Worm (Caenorhabditis elegans) whole organism, L3 larva: ENCODE results near the gene pqn-53.

Experiments
- R02D3.7 ChIP-seq: fragments of 150-350 bp; optimal IDR thresholded peaks from 2 replicates; lab custom pipeline; 2014; ENCODE audit warnings: missing biosample characterization, missing genetic modification characterization
- ZK546.5 ChIP-seq: sonication (generic microtip); optimal IDR thresholded peaks from 2 replicates; lab custom pipeline; 2017; ENCODE audit warnings: missing biosample characterization, missing genetic modification characterization
- aly-2 ChIP-seq: fragments of 150-350 bp; optimal IDR thresholded peaks from 2 replicates; lab custom pipeline; 2014; ENCODE audit warnings: missing biosample characterization, missing genetic modification characterization
- ama-1 ChIP-seq: fragments of 150-350 bp; optimal IDR thresholded peaks from 2 replicates; lab custom pipeline; 2018
- ceh-28 ChIP-seq: fragments of 150-350 bp; optimal IDR thresholded peaks from 2 replicates; lab custom pipeline; 2014; ENCODE audit warnings: missing biosample characterization, missing genetic modification reagents, missing genetic modification characterization
- ceh-82 ChIP-seq: fragments of 150-350 bp; optimal IDR thresholded peaks from 2 replicates; lab custom pipeline; 2014; ENCODE audit warnings: missing biosample characterization, missing genetic modification characterization
- ceh-9 ChIP-seq: sonication (generic microtip); optimal IDR thresholded peaks from 2 replicates; lab custom pipeline; 2018; ENCODE audit warnings: missing biosample characterization, missing genetic modification characterization
- daf-12 ChIP-seq: fragments of 150-350 bp; optimal IDR thresholded peaks from 2 replicates; lab custom pipeline; 2014; ENCODE audit warnings: missing biosample characterization, missing genetic modification reagents, missing genetic modification characterization
- egl-27 ChIP-seq: sonication (generic microtip); optimal IDR thresholded peaks from 4 replicates; lab custom pipeline; 2017; ENCODE audit warnings: missing biosample characterization, missing genetic modification reagents, missing genetic modification characterization
- egl-5 ChIP-seq: fragments of 150-350 bp; optimal IDR thresholded peaks from 2 replicates; lab custom pipeline; 2017; ENCODE audit warnings: missing biosample characterization, missing genetic modification reagents, missing genetic modification characterization, inconsistent platforms
- elt-1 ChIP-seq: fragments of 150-350 bp; optimal IDR thresholded peaks from 2 replicates; lab custom pipeline; 2014; ENCODE audit warnings: missing biosample characterization, missing genetic modification characterization
- elt-2 ChIP-seq: sonication (generic microtip); optimal IDR thresholded peaks from 2 replicates; lab custom pipeline; 2016; ENCODE audit warnings: missing genetic modification reagents, mild to moderate bottlenecking, missing genetic modification characterization, missing compliant biosample characterization
- elt-3 ChIP-seq, 3 experiments: fragments of 150-350 bp in 1 of 3; sonication (generic microtip) in 2 of 3; optimal IDR thresholded peaks; 2 replicates in 2 of 3; 4 replicates in 1 of 3; lab custom pipeline; 2014 to 2017; ENCODE audit warnings: missing biosample characterization in 3 of 3, missing genetic modification characterization in 3 of 3
- eor-1 ChIP-seq, 2 experiments: fragments of 150-350 bp; optimal IDR thresholded peaks; 2 replicates each; lab custom pipeline; 2014 to 2018; ENCODE audit warnings: missing biosample characterization in 2 of 2, missing genetic modification characterization in 2 of 2
- fkh-10 ChIP-seq: sonication (generic microtip); optimal IDR thresholded peaks from 2 replicates; lab custom pipeline; 2017; ENCODE audit warnings: missing biosample characterization, missing genetic modification reagents, missing genetic modification characterization
- jun-1 ChIP-seq: fragments of 150-350 bp; optimal IDR thresholded peaks from 2 replicates; lab custom pipeline; 2014; ENCODE audit warnings: missing biosample characterization, missing genetic modification reagents, missing genetic modification characterization
- lsy-12 ChIP-seq: sonication (generic microtip); optimal IDR thresholded peaks from 2 replicates; lab custom pipeline; 2016; ENCODE audit warnings: mild to moderate bottlenecking, missing genetic modification characterization, missing compliant biosample characterization
- mdl-1 ChIP-seq: fragments of 150-350 bp; optimal IDR thresholded peaks from 2 replicates; lab custom pipeline; 2014; ENCODE audit warnings: missing biosample characterization, missing genetic modification characterization
- mml-1 ChIP-seq: fragments of 150-350 bp; sonication (generic microtip); optimal IDR thresholded peaks from 3 replicates; lab custom pipeline; 2014; ENCODE audit warnings: missing biosample characterization, missing genetic modification characterization
- nfya-1 ChIP-seq: sonication (generic microtip); optimal IDR thresholded peaks from 2 replicates; lab custom pipeline; 2017; ENCODE audit warnings: missing genetic modification characterization, mild to moderate bottlenecking, missing compliant biosample characterization, antibody characterized with exemption, moderate library complexity; ENCODE audit not compliant: insufficient read depth
- nhr-11 ChIP-seq: fragments of 150-350 bp; optimal IDR thresholded peaks from 2 replicates; lab custom pipeline; 2014; ENCODE audit warnings: missing biosample characterization, missing genetic modification characterization
- nhr-12 ChIP-seq: fragments of 150-350 bp; optimal IDR thresholded peaks from 2 replicates; lab custom pipeline; 2014; ENCODE audit warnings: missing biosample characterization, missing genetic modification characterization
- nhr-23 ChIP-seq: fragments of 150-350 bp; optimal IDR thresholded peaks from 2 replicates; lab custom pipeline; 2014; ENCODE audit warnings: missing biosample characterization, missing genetic modification reagents, missing genetic modification characterization
- nhr-25 ChIP-seq: sonication (generic microtip); optimal IDR thresholded peaks from 2 replicates; lab custom pipeline; 2017; ENCODE audit warnings: missing biosample characterization, missing genetic modification characterization
- nhr-28 ChIP-seq: fragments of 150-350 bp; optimal IDR thresholded peaks from 2 replicates; lab custom pipeline; 2014; ENCODE audit warnings: missing biosample characterization, missing genetic modification characterization
- nhr-43 ChIP-seq: sonication (generic microtip); optimal IDR thresholded peaks from 2 replicates; lab custom pipeline; 2016; ENCODE audit warnings: mild to moderate bottlenecking, missing genetic modification characterization, missing compliant biosample characterization; ENCODE audit not compliant: poor library complexity, severe bottlenecking
- nhr-67 ChIP-seq: fragments of 150-350 bp; optimal IDR thresholded peaks from 2 replicates; lab custom pipeline; 2014; ENCODE audit warnings: missing biosample characterization, missing genetic modification characterization
- nhr-76 ChIP-seq: fragments of 150-350 bp; sonication (generic microtip); optimal IDR thresholded peaks from 5 replicates; lab custom pipeline; 2014; ENCODE audit warnings: missing biosample characterization, missing genetic modification characterization
- nhr-77 ChIP-seq: fragments of 150-350 bp; optimal IDR thresholded peaks from 2 replicates; lab custom pipeline; 2014; ENCODE audit warnings: missing biosample characterization, missing genetic modification characterization
- pha-4 ChIP-seq: fragments of 150-350 bp; optimal IDR thresholded peaks from 2 replicates; lab custom pipeline; 2014; ENCODE audit warnings: missing biosample characterization, missing genetic modification reagents, missing genetic modification characterization
- pqm-1 ChIP-seq: fragments of 150-350 bp; optimal IDR thresholded peaks from 2 replicates; lab custom pipeline; 2017; ENCODE audit warnings: missing biosample characterization, missing genetic modification characterization, inconsistent platforms
- skn-1 ChIP-seq: fragments of 150-350 bp; optimal IDR thresholded peaks from 2 replicates; lab custom pipeline; 2014; ENCODE audit warnings: missing biosample characterization, missing genetic modification characterization
- snpc-4 ChIP-seq: fragments of 150-350 bp; optimal IDR thresholded peaks from 2 replicates; lab custom pipeline; 2014; ENCODE audit warnings: missing biosample characterization, missing genetic modification characterization
- tbx-2 ChIP-seq: sonication (generic microtip); optimal IDR thresholded peaks from 2 replicates; lab custom pipeline; 2016; ENCODE audit warnings: mild to moderate bottlenecking, missing genetic modification characterization, missing compliant biosample characterization
- unc-39 ChIP-seq: sonication (generic microtip); optimal IDR thresholded peaks from 4 replicates; lab custom pipeline; 2017; ENCODE audit warnings: missing biosample characterization, missing genetic modification characterization
- unc-62 ChIP-seq: fragments of 150-350 bp; sonication (generic microtip); optimal IDR thresholded peaks from 4 replicates; lab custom pipeline; 2014; ENCODE audit warnings: missing biosample characterization, missing genetic modification reagents, missing genetic modification characterization
- ztf-11 ChIP-seq: fragments of 150-350 bp; optimal IDR thresholded peaks from 2 replicates; lab custom pipeline; 2014; ENCODE audit warnings: missing biosample characterization, missing genetic modification characterization
- ztf-4 ChIP-seq: fragments of 150-350 bp; optimal IDR thresholded peaks from 2 replicates; lab custom pipeline; 2014; ENCODE audit warnings: missing biosample characterization, missing genetic modification characterization

Gene pqn-53

DNA sequence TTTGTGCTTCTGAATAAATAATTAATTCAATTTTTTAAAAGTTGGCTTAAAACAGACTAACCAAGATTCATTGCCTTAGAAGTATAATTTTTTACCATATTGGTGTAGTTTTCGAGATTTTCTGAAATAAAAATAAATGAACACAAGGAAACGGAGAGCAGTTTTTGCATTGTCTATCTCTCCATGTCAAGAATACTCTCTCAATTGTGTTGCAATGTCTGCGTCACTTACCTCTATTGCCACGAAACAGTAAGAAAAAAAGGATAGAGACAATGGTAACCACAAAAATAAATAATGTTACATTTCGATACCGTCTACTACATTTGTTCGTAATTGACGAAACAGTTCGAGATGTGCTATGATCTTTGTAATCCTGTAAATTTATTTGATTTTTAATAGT lies 17.7 kb upstream of the pqn-53 start, which contains the start of gene R07B7.10:
Gene R07B7.10, plus strand, starts transcription at position 285 of the 400 bp plus-strand sequence.
- TF ChIP-seq pha-4 (tag; lab: Kevin White, UChicago) (peak; percentile 32), ceh-28 (tag; lab: Kevin White, UChicago) (no peak), mml-1 (tag; lab: Kevin White, UChicago) (no peak), jun-1 (no peak), ZK546.5 (tag; lab: Kevin White, UChicago) (no peak), nhr-25 (tag; lab: Kevin White, UChicago) (no peak), nhr-67 (tag; lab: Kevin White, UChicago) (no peak), nhr-12 (no peak), ztf-11 (tag; lab: Kevin White, UChicago) (no peak)
- TF ChIP-seq, all 47 proteins: peak for 1

DNA sequence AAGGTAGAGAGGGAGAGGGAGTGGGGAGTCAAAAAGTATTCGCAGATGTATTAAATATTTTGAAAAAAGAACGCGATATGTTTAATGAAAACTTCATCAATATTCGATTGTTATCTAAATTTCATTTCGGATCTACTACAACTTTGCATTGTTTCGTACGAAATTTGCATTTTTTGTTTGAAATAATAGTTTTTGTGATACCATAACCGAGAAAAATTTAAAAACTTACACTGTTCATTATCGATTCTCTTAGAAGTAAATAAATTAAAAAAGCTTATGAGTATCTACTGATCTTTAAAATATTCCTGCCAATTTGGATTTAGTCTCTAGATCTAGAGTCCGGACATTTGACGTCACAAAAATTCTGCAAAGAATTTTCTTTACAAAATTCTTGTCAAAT lies 15.1 kb upstream of the pqn-53 start, which contains the start of gene R07B7.9:
Gene R07B7.9, minus strand, starts transcription at position 101 of the 400 bp plus-strand sequence.
- TF ChIP-seq unc-39 (no peak), pha-4 (tag; lab: Kevin White, UChicago) (no peak), nfya-1 (tag; lab: Kevin White, UChicago) (no peak), ceh-9 (tag; lab: Kevin White, UChicago) (no peak), skn-1 (tag; lab: Kevin White, UChicago) (no peak), snpc-4 (tag; lab: Kevin White, UChicago) (no peak), nhr-25 (tag; lab: Kevin White, UChicago) (no peak), nhr-43 (tag; lab: Kevin White, UChicago) (no peak), nhr-76 (no peak), R02D3.7 (tag; lab: Kevin White, UChicago) (no peak), unc-62 (GFP tag; lab: Kevin White, UChicago) (no peak), nhr-28 (tag; lab: Kevin White, UChicago) (no peak), pqm-1 (tag; lab: Kevin White, UChicago) (no peak), nhr-67 (tag; lab: Kevin White, UChicago) (no peak), fkh-10 (GFP tag; lab: Kevin White, UChicago) (no peak), mml-1 (tag; lab: Kevin White, UChicago) (no peak), tbx-2 (tag; lab: Kevin White, UChicago) (no peak), mdl-1 (tag; lab: Kevin White, UChicago) (no peak), ztf-11 (tag; lab: Kevin White, UChicago) (no peak)

DNA sequence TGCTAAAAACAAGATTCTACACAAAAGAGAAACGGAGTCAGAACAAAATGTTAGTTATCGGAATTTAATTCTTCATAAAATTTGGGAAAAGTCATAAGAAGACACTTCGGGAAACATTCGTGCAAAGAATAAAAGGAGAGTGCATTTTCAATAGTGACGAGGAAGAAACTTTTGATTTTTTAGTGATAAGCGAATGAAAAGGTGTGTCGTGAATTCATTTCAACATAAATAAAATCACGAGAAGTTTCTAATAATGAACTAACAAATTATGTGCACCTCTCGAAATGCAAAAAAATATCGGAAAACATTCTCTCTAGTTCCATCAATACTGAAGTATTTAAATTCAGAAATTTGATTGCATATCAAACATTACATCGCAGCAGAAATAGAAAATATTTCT lies 10.8 kb upstream of the pqn-53 start:
- TF ChIP-seq ztf-11 (tag; lab: Kevin White, UChicago) (no peak), elt-2 (peak; percentile 68), pqm-1 (tag; lab: Kevin White, UChicago) (peak; percentile 75), pha-4 (tag; lab: Kevin White, UChicago) (peak; percentile 57)

DNA sequence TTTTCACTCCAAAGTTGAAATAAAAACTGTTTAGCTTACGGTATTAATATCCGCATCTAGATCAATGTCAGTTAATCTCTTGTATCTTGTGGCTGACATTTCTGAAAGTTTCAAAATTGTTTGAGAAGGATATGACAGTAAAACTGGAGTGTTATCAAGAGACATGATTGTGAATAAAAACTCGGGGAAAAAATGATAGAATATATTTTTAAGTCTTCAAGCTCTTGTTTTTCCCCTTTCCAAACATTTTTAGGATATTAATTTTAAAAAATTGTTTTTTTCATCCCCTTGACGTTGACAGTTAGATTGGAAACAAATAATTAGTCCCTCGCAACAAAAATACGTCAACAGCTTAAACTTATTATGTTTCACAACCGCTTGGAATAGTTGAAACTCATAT lies 9.7 kb upstream of the pqn-53 start, which contains the start of gene R07B7.6:
Gene R07B7.6, minus strand, starts transcription at position 101 of the 400 bp plus-strand sequence.
- TF ChIP-seq R02D3.7 (tag; lab: Kevin White, UChicago): no peak
- no peak for TF ChIP-seq nhr-67 (tag; lab: Kevin White, UChicago)
- no peak for TF ChIP-seq nhr-23 (tag; lab: Kevin White, UChicago)
- TF ChIP-seq unc-62 (GFP tag; lab: Kevin White, UChicago): no peak
- no peak for TF ChIP-seq ceh-28 (tag; lab: Kevin White, UChicago)
- no peak for TF ChIP-seq nhr-11
- no peak for TF ChIP-seq tbx-2 (tag; lab: Kevin White, UChicago)
- no peak for TF ChIP-seq ama-1 (lab: Kevin White, UChicago)
- no peak for TF ChIP-seq mdl-1 (tag; lab: Kevin White, UChicago)
- TF ChIP-seq skn-1 (tag; lab: Kevin White, UChicago): no peak
- no peak for TF ChIP-seq pha-4 (tag; lab: Kevin White, UChicago)
- no peak for TF ChIP-seq elt-3 (tag; optimal IDR thresholded peaks at IDR 0.05; lab: Kevin White, UChicago)
- no peak for TF ChIP-seq daf-12 (tag; lab: Kevin White, UChicago)
- no peak for TF ChIP-seq ZK546.5 (tag; lab: Kevin White, UChicago)
- no peak for TF ChIP-seq egl-5
- no peak for TF ChIP-seq eor-1 (tag; optimal IDR thresholded peaks at IDR 0.05; lab: Kevin White, UChicago)

DNA sequence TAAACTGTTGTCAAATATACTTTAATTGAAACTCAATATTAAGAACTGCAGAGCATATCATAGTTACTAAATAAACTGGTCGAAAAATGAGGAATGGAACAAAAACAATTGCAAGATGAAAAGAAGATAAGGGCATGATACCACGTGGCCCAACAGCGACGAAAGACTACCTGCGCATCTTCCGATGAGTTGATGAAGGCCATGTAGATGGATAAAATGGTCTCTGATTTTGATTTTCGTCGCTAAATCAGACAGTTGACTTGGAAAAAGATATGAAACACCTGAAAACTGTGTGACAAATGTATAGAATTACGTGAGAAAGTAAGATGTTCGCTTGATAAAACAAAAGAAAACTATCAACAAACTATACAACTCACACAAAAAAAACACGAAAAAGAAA lies 6.3 kb upstream of the pqn-53 start:
- TF ChIP-seq egl-5 (no peak), ceh-82 (tag; lab: Kevin White, UChicago) (no peak), elt-1 (peak; percentile 55), lsy-12 (tag; lab: Kevin White, UChicago) (no peak), R02D3.7 (tag; lab: Kevin White, UChicago) (no peak), unc-39 (no peak), fkh-10 (GFP tag; lab: Kevin White, UChicago) (no peak), mdl-1 (tag; lab: Kevin White, UChicago) (peak; percentile 1), snpc-4 (tag; lab: Kevin White, UChicago) (no peak), nhr-76 (no peak), ZK546.5 (tag; lab: Kevin White, UChicago) (no peak), skn-1 (tag; lab: Kevin White, UChicago) (no peak), ztf-4 (no peak), eor-1 (tag; optimal IDR thresholded peaks at IDR 0.05; lab: Kevin White, UChicago) (no peak), nhr-25 (tag; lab: Kevin White, UChicago) (peak; percentile 85), ama-1 (lab: Kevin White, UChicago) (no peak), pqm-1 (tag; lab: Kevin White, UChicago) (no peak), nhr-11 (no peak), nhr-23 (tag; lab: Kevin White, UChicago) (peak; percentile 22), nhr-77 (tag; lab: Kevin White, UChicago) (no peak), nhr-43 (tag; lab: Kevin White, UChicago) (peak; percentile 58), aly-2 (no peak), egl-27 (tag; lab: Kevin White, UChicago) (no peak), elt-3 (tag; optimal IDR thresholded peaks at IDR 0.05; lab: Kevin White, UChicago) (peak in 2 of 3 experiments; percentile 12 to 27)
